Worm (Caenorhabditis elegans) whole organism, L4/young adult: Measurements from ENCODE around the gene fbxa-9.

Experiments used
- W03F9.2 ChIP-seq: fragments of 150-350 bp; optimal IDR thresholded peaks from 2 replicates; lab custom pipeline; 2014; ENCODE audit warnings: missing biosample characterization, missing genetic modification characterization
- dao-5 ChIP-seq: sonication (generic microtip); optimal IDR thresholded peaks from 2 replicates; lab custom pipeline; 2016; ENCODE audit warnings: missing genotype, missing genetic modification characterization, moderate library complexity, missing compliant biosample characterization
- him-1 ChIP-seq: sonication (generic microtip); optimal IDR thresholded peaks from 2 replicates; lab custom pipeline; 2016; ENCODE audit warnings: missing genotype, missing genetic modification reagents, missing genetic modification characterization, missing compliant biosample characterization

- TF ChIP-seq W03F9.2 (tag; lab: Kevin White, UChicago): no peak
- no peak for TF ChIP-seq dao-5 (tag; lab: Kevin White, UChicago)
- no peak for TF ChIP-seq him-1 (tag; lab: Kevin White, UChicago)
These were observed 21.8 kb downstream of the fbxa-9 start for ce11 chrIII:2288261-2288660.
